Fruit fly (Drosophila melanogaster): Measurements from ENCODE around the gene Rhau.

The Rhau gene

dm6 chr2L:20797515-20797847 lies 39.7 kb upstream of the Rhau start, which contains the start of gene CG9328 (continued):
- no peak for TF ChIP-seq CG4617 (GFP tag; optimal IDR thresholded peaks at IDR 0.05; ENCODE audit: borderline replicate concordance)
- no peak for TF ChIP-seq jing (GFP tag; optimal IDR thresholded peaks at IDR 0.05)
- TF ChIP-seq Hr3 (GFP tag; optimal IDR thresholded peaks at IDR 0.05): peak; percentile 17
- peak; percentile 39 for TF ChIP-seq kah (GFP tag; optimal IDR thresholded peaks at IDR 0.05)
- TF ChIP-seq CG16779 (GFP tag; IDR thresholded peaks at IDR 0.05): no peak; the same call in 1 of the 2 replicates
- peak; percentile 33 for TF ChIP-seq shn (GFP tag; optimal IDR thresholded peaks at IDR 0.05)
- peak; percentile 0 for TF ChIP-seq CG30020 (tag; optimal IDR thresholded peaks at IDR 0.05)
- TF ChIP-seq Rfx (GFP tag; IDR thresholded peaks at IDR 0.05): peak; percentile 37
- no peak for TF ChIP-seq gce (GFP tag; IDR thresholded peaks at IDR 0.05)
- no peak for TF ChIP-seq fd64A (GFP tag; optimal IDR thresholded peaks at IDR 0.05)
- no peak for TF ChIP-seq peb (GFP tag; IDR thresholded peaks at IDR 0.05)
- TF ChIP-seq nom (GFP tag; optimal IDR thresholded peaks at IDR 0.05): peak; percentile 35
- TF ChIP-seq Opbp (GFP tag; IDR thresholded peaks at IDR 0.05; ENCODE audit: partially characterized antibody): peak; percentile 64
- peak; percentile 17 for TF ChIP-seq tap (tag; optimal IDR thresholded peaks at IDR 0.05)
- peak; percentile 72 for TF ChIP-seq CG18599 (GFP tag; optimal IDR thresholded peaks at IDR 0.05)
- TF ChIP-seq Drgx (GFP tag; IDR thresholded peaks at IDR 0.05): peak; percentile 43
- peak; percentile 34 for TF ChIP-seq CG9727 (GFP tag; optimal IDR thresholded peaks at IDR 0.05)
- TF ChIP-seq pan (optimal IDR thresholded peaks at IDR 0.05): no peak
- TF ChIP-seq pan (GFP tag; optimal IDR thresholded peaks at IDR 0.05 in 1 of 2, IDR thresholded peaks at IDR 0.05 in 1 of 2): peak in 1 of 2 experiments; percentile 67
- TF ChIP-seq CG11398 (GFP tag; optimal IDR thresholded peaks at IDR 0.05): no peak
- 0 out of 2 replicates have a peak, but pooled peaks have one; percentile 15 for TF ChIP-seq bowl (GFP tag; IDR thresholded peaks at IDR 0.05)
- no peak for TF ChIP-seq luna (GFP tag; optimal IDR thresholded peaks at IDR 0.05)
- TF ChIP-seq Atf6 (GFP tag; IDR thresholded peaks at IDR 0.05): no peak
- no peak for TF ChIP-seq CG4282 (GFP tag; optimal IDR thresholded peaks at IDR 0.05)
- no peak for TF ChIP-seq bab2 (GFP tag; optimal IDR thresholded peaks at IDR 0.05)
- TF ChIP-seq gsb (GFP tag; IDR thresholded peaks at IDR 0.05): no peak
- no peak for TF ChIP-seq danr (GFP tag; IDR thresholded peaks at IDR 0.05)
- TF ChIP-seq CG3838 (GFP tag; optimal IDR thresholded peaks at IDR 0.05): no peak
- no peak for TF ChIP-seq CG7271 (tag; optimal IDR thresholded peaks at IDR 0.05)
- TF ChIP-seq Fer2 (tag; optimal IDR thresholded peaks at IDR 0.05): no peak
- TF ChIP-seq Dfd (GFP tag; optimal IDR thresholded peaks at IDR 0.05): no peak
- TF ChIP-seq CG8359 (GFP tag; optimal IDR thresholded peaks at IDR 0.05; ENCODE audit: borderline replicate concordance): no peak
- no peak for TF ChIP-seq yki (optimal IDR thresholded peaks at IDR 0.05)
- TF ChIP-seq CG11456 (GFP tag; IDR thresholded peaks at IDR 0.05): peak; percentile 29; the same call in 1 of the 3 replicates
- TF ChIP-seq Rx (GFP tag; IDR thresholded peaks at IDR 0.05): no peak
- no peak for TF ChIP-seq CG7963 (GFP tag; IDR thresholded peaks at IDR 0.05; ENCODE audit: partially characterized antibody)
- TF ChIP-seq CG13424 (tag; optimal IDR thresholded peaks at IDR 0.05): peak; percentile 12
- TF ChIP-seq gcm2 (GFP tag; optimal IDR thresholded peaks at IDR 0.05): no peak
- peak; percentile 5 for TF ChIP-seq nmo (GFP tag; optimal IDR thresholded peaks at IDR 0.05)
- TF ChIP-seq ac (GFP tag; optimal IDR thresholded peaks at IDR 0.05): no peak
- TF ChIP-seq Mrtf (GFP tag; IDR thresholded peaks at IDR 0.05): no peak
- peak; percentile 94 for TF ChIP-seq Jarid2 (GFP tag; optimal IDR thresholded peaks at IDR 0.05)
- TF ChIP-seq CG15011 (GFP tag; optimal IDR thresholded peaks at IDR 0.05): no peak
- peak; percentile 63; the same call in 2 of the 3 replicates for TF ChIP-seq Dbx (GFP tag; IDR thresholded peaks at IDR 0.05)
- peak; percentile 6 for TF ChIP-seq cato (GFP tag; optimal IDR thresholded peaks at IDR 0.05; ENCODE audit: borderline replicate concordance)
- peak; percentile 20 for TF ChIP-seq CG7987 (GFP tag; optimal IDR thresholded peaks at IDR 0.05)
- TF ChIP-seq maf-S (GFP tag; optimal IDR thresholded peaks at IDR 0.05): no peak
- peak; percentile 44 for TF ChIP-seq Six4 (GFP tag; optimal IDR thresholded peaks at IDR 0.05)
- TF ChIP-seq Mes4 (GFP tag; optimal IDR thresholded peaks at IDR 0.05): no peak
- no peak for TF ChIP-seq CG12236 (GFP tag; optimal IDR thresholded peaks at IDR 0.05)
- no peak for TF ChIP-seq hkb (optimal IDR thresholded peaks at IDR 0.05)
- TF ChIP-seq hkb (GFP tag; IDR thresholded peaks at IDR 0.05): peak; percentile 62

Measured in whole organism, embryonic.